Worm (Caenorhabditis elegans) whole organism, midembryonic: ENCODE measurements around the gene C10C5.5.

Experiments used
- T22C8.4 ChIP-seq: fragments of 200-800 bp; sonication (Bioruptor generic); IDR thresholded peaks from 2 replicates; pipeline ENCODE4 v1.3.6; 2022; ENCODE audit warnings: missing genetic modification characterization, missing compliant biosample characterization
- cog-1 ChIP-seq: sonication (generic microtip); optimal IDR thresholded peaks from 2 replicates; lab custom pipeline; 2016; ENCODE audit warnings: missing genetic modification characterization, missing compliant biosample characterization
- flt-1 ChIP-seq: fragments of 200-800 bp; sonication (Bioruptor generic); IDR thresholded peaks from 2 replicates; pipeline ENCODE4 v1.3.6; 2022; ENCODE audit warnings: missing genetic modification characterization, missing compliant biosample characterization
- klf-2 ChIP-seq: fragments of 200-800 bp; sonication (Bioruptor generic); conservative IDR thresholded peaks from 2 replicates; pipeline ENCODE4 v1.3.6; 2022; ENCODE audit warnings: missing genetic modification reagents, missing genetic modification characterization, missing compliant biosample characterization
- med-1 ChIP-seq: sonication (generic microtip); optimal IDR thresholded peaks from 2 replicates; lab custom pipeline; 2017; ENCODE audit warnings: missing genetic modification characterization, mild to moderate bottlenecking, missing compliant biosample characterization, antibody characterized with exemption, missing genetic modification reagents; ENCODE audit not compliant: insufficient read depth
- ref-1 ChIP-seq: fragments of 200-800 bp; sonication (Bioruptor generic); conservative IDR thresholded peaks from 2 replicates; pipeline ENCODE4 v1.3.6; 2022; ENCODE audit warnings: missing genetic modification reagents, missing genetic modification characterization, missing compliant biosample characterization
- tab-1 ChIP-seq: fragments of 200-800 bp; sonication (Bioruptor generic); IDR thresholded peaks from 2 replicates; pipeline ENCODE4 v1.3.6; 2022; ENCODE audit warnings: missing genetic modification characterization, missing compliant biosample characterization
- ztf-23 ChIP-seq: fragments of 200-800 bp; sonication (Bioruptor generic); IDR thresholded peaks from 2 replicates; pipeline ENCODE4 v1.3.6; 2022; ENCODE audit warnings: missing genetic modification reagents, missing genetic modification characterization, missing compliant biosample characterization
- ztf-29 ChIP-seq: fragments of 200-800 bp; sonication (Bioruptor generic); IDR thresholded peaks from 2 replicates; pipeline ENCODE4 v1.3.6; 2022; ENCODE audit warnings: missing genetic modification reagents, missing genetic modification characterization, missing compliant biosample characterization

C10C5.5 gene

ce11 chrIV:9367852-9368627 lies 13.2 kb upstream of the C10C5.5 start:
- TF ChIP-seq ztf-29 (GFP tag; lab: Robert Waterston, UW), result no peak

ce11 chrIV:9371126-9371525 lies 10.1 kb upstream of the C10C5.5 start, which contains the start of gene fbxc-58:
Gene fbxc-58 (plus strand): TSS chrIV:9371508.
- TF ChIP-seq tab-1 (GFP tag; lab: Robert Waterston, UW) (no peak), cog-1 (tag; lab: Kevin White, UChicago) (no peak), T22C8.4 (GFP tag; lab: Robert Waterston, UW) (no peak), ztf-29 (GFP tag; lab: Robert Waterston, UW) (no peak), flt-1 (no peak), ztf-23 (GFP tag; lab: Robert Waterston, UW) (no peak), med-1 (GFP tag; lab: Kevin White, UChicago) (no peak), ref-1 (no peak), klf-2 (no peak)

DNA sequence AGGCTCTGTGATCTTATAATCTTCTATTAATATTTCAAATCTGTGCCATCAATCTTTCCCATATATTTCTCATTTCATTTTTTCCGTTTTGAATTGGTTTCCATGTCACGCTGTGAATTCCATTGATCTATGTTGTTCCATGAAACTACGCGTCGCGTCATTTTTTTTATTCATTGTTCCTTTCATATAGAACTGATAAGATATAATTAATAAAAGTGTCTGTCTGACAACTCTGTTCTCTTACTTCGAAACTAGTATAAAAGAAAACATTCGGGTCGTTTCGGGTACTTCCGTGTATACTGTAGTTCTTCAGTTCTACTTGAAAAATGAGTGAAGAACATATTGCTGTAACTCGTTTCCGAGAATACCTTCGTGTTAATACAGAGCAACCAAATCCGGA lies 6.7 kb upstream of the C10C5.5 start, which contains the start of gene C10C5.3:
C10C5.3 (plus strand) TSS at position 301 of the 400 bp plus-strand sequence.
- TF ChIP-seq flt-1 (no peak), ztf-29 (GFP tag; lab: Robert Waterston, UW) (no peak), med-1 (GFP tag; lab: Kevin White, UChicago) (no peak), tab-1 (GFP tag; lab: Robert Waterston, UW) (no peak), cog-1 (tag; lab: Kevin White, UChicago) (no peak), ztf-23 (GFP tag; lab: Robert Waterston, UW) (no peak), T22C8.4 (GFP tag; lab: Robert Waterston, UW) (no peak), klf-2 (no peak), ref-1 (no peak)

DNA sequence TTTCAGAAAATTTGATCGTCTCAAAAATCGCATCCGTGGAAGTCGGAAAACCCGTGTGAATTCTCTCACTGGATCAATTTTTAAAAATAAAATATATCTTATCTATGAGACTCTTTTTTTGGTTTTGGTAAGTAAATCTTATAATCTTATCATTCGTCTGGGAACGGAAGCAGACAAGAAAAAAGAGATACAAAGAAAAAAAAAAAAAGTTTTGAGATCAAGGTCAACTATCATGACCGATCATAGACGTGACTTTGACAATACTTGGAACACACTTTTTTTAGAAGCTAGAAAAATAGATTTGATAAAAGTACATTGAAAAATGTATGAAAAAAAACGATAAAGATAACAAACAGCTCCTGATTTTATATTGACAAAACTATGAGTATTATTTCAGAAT lies 4.7 kb upstream of the C10C5.5 start:
- TF ChIP-seq ref-1 (no peak), ztf-23 (GFP tag; lab: Robert Waterston, UW) (no peak), med-1 (GFP tag; lab: Kevin White, UChicago) (no peak), tab-1 (GFP tag; lab: Robert Waterston, UW) (no peak), cog-1 (tag; lab: Kevin White, UChicago) (no peak), ztf-29 (GFP tag; lab: Robert Waterston, UW) (no peak), klf-2 (no peak), flt-1 (no peak), T22C8.4 (GFP tag; lab: Robert Waterston, UW) (no peak)

DNA sequence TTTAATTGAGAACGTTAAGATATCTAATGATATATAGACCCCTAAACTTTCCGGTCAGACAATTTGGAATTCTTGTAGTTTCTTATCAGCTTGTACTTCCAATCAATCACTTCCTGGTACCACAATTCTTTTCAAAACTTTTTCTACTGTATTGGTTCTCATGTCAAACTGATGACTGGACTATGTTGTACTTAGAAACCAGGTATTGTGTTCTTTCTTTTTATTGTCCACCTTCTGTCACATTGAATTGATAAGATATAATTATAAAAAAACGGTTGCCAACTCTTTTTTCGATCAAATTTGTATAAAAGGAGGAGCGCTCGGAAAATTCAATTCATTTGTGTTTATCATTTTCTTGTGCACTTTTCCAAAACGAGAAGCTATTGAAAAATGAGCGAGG lies 3.0 kb upstream of the C10C5.5 start, which contains the start of gene C10C5.4:
C10C5.4 (plus strand) TSS at position 281 of the 400 bp plus-strand sequence.
- TF ChIP-seq ref-1 (no peak), med-1 (GFP tag; lab: Kevin White, UChicago) (no peak), ztf-23 (GFP tag; lab: Robert Waterston, UW) (no peak), T22C8.4 (GFP tag; lab: Robert Waterston, UW) (no peak), flt-1 (no peak), klf-2 (no peak), tab-1 (GFP tag; lab: Robert Waterston, UW) (no peak), ztf-29 (GFP tag; lab: Robert Waterston, UW) (no peak), cog-1 (tag; lab: Kevin White, UChicago) (no peak)

DNA sequence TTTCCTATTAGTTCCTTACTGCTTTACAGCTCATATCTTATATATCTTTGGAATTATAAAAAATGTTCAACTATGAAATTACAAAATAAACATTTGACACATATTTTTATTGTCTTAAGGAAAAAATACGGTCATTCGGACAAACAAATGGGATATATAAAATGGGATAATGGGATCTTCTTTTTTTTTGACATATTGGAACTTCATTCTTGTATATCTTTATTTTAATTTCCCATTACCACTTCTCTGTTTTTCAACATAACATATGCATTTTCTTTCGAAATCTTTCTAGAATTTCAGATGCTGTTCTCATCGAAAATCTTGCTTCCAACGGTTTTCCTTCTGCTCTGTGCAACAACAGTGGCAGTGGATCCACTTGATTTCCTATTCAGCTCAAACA lies 3.6 kb downstream of the C10C5.5 start, which contains the start of gene C10C5.7:
C10C5.7 (plus strand) TSS at position 301 of the 400 bp plus-strand sequence.
- TF ChIP-seq ref-1 (no peak), ztf-29 (GFP tag; lab: Robert Waterston, UW) (no peak), cog-1 (tag; lab: Kevin White, UChicago) (no peak), tab-1 (GFP tag; lab: Robert Waterston, UW) (no peak), med-1 (GFP tag; lab: Kevin White, UChicago) (no peak), flt-1 (no peak), klf-2 (no peak), ztf-23 (GFP tag; lab: Robert Waterston, UW) (no peak), T22C8.4 (GFP tag; lab: Robert Waterston, UW) (no peak)

DNA sequence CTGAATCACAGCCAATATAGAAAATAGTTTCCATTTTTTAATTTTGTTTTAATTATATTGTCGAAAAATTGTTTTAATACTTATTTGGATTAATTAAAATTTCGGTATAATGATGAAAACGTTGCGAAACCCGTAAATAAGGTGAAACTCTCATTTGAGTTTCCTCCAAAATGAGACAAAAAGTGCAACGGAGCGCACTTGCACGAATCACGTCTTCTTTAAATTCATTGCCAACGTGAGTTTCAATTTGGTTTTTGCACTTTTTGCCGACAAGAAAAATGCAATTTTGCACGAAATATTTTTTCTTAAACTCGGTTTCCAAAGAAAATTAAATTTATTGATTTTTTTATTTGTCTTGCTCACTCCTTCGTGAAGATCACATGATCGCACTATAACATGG lies 4.8 kb downstream of the C10C5.5 start, which contains the start of gene daf-15:
daf-15 (plus strand) TSS at position 171 of the 400 bp plus-strand sequence.
- no peak for TF ChIP-seq cog-1 (tag; lab: Kevin White, UChicago)
- TF ChIP-seq klf-2, result no peak
- no peak for TF ChIP-seq T22C8.4 (GFP tag; lab: Robert Waterston, UW)
- no peak for TF ChIP-seq ztf-29 (GFP tag; lab: Robert Waterston, UW)
- TF ChIP-seq flt-1, result no peak
- no peak for TF ChIP-seq ztf-23 (GFP tag; lab: Robert Waterston, UW)
- TF ChIP-seq med-1 (GFP tag; lab: Kevin White, UChicago), result no peak
- no peak for TF ChIP-seq ref-1
- TF ChIP-seq tab-1 (GFP tag; lab: Robert Waterston, UW), result no peak

ce11 chrIV:9396118-9396517 lies 14.9 kb downstream of the C10C5.5 start, which contains the start of gene col-121:
Gene col-121 (minus strand): TSS chrIV:9396218.
- TF ChIP-seq ref-1 (no peak), ztf-23 (GFP tag; lab: Robert Waterston, UW) (no peak), T22C8.4 (GFP tag; lab: Robert Waterston, UW) (no peak), ztf-29 (GFP tag; lab: Robert Waterston, UW) (no peak), flt-1 (no peak), med-1 (GFP tag; lab: Kevin White, UChicago) (no peak), tab-1 (GFP tag; lab: Robert Waterston, UW) (no peak), klf-2 (no peak)

DNA sequence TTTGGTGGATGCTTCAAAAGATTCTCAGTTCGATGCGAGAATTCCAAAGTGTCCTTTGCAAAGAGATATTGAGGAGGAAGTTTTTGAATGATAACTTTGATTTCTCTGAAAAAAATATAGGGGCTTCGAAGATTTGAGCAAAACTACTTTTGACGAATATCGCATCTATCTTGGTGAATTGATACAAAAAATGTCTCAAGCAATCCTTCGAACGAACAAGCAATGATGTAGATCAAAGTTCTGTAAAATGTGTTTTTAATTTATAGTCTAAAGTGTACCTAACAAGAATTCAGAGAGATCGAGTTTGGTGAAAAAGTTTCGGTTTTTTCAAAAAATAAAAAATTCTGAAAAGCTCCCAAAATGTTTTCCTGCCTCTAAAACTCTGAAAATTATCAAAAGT lies 16.0 kb downstream of the C10C5.5 start, which contains the start of gene F56D5.3:
F56D5.3 (plus strand) TSS at position 301 of the 400 bp plus-strand sequence.
- TF ChIP-seq ref-1 (no peak), med-1 (GFP tag; lab: Kevin White, UChicago) (no peak), klf-2 (no peak), flt-1 (no peak), tab-1 (GFP tag; lab: Robert Waterston, UW) (no peak), T22C8.4 (GFP tag; lab: Robert Waterston, UW) (no peak), cog-1 (tag; lab: Kevin White, UChicago) (no peak), ztf-29 (GFP tag; lab: Robert Waterston, UW) (no peak), ztf-23 (GFP tag; lab: Robert Waterston, UW) (no peak)
